Worm (Caenorhabditis elegans) whole organism, L4 larva: Measurements from ENCODE around the gene sri-34.
A peak's percentile ranks its signal among the peaks of the same experiment; 100 is the strongest.
"Not testable (repeated sequence)": the region's sequence is repeated elsewhere in the genome, so short reads cannot be mapped to it uniquely, and the experiment has no call there.

Experiments
- T20F7.1 ChIP-seq: fragments of 200-800 bp; sonication (Bioruptor generic); optimal IDR thresholded peaks from 2 replicates; lab custom pipeline; 2018; ENCODE audit warnings: mild to moderate bottlenecking, missing genetic modification characterization, missing compliant biosample characterization
- T26A8.4 ChIP-seq: fragments of 200-800 bp; sonication (Bioruptor generic); IDR thresholded peaks from 2 replicates; pipeline ENCODE4 v1.3.6; 2022; ENCODE audit warnings: missing genetic modification characterization, missing compliant biosample characterization
- Y75B8A.6 ChIP-seq: fragments of 200-800 bp; sonication (Bioruptor generic); IDR thresholded peaks from 2 replicates; pipeline ENCODE4 v1.3.6; 2022; ENCODE audit warnings: missing genetic modification reagents, missing genetic modification characterization, missing compliant biosample characterization
- ZK337.2 ChIP-seq: fragments of 200-800 bp; sonication (Bioruptor generic); IDR thresholded peaks from 2 replicates; pipeline ENCODE4 v1.3.6; 2022; ENCODE audit warnings: missing genetic modification reagents, missing genetic modification characterization, missing compliant biosample characterization
- aha-1 ChIP-seq: fragments of 150-350 bp; peaks from one replicate; lab custom pipeline; 2014; ENCODE audit warnings: missing biosample characterization, missing genetic modification characterization
- aly-2 ChIP-seq: sonication (generic microtip); optimal IDR thresholded peaks from 2 replicates; lab custom pipeline; 2018; ENCODE audit warnings: missing biosample characterization, missing genetic modification characterization
- ceh-20 ChIP-seq: fragments of 200-800 bp; sonication (Bioruptor generic); IDR thresholded peaks from 2 replicates; pipeline ENCODE4 v1.3.6; 2022; ENCODE audit warnings: missing genetic modification reagents, missing genetic modification characterization, missing compliant biosample characterization
- ceh-28 ChIP-seq: fragments of 150-350 bp; optimal IDR thresholded peaks from 2 replicates; lab custom pipeline; 2014; ENCODE audit warnings: missing biosample characterization, missing genetic modification reagents, missing genetic modification characterization
- dmd-6 ChIP-seq: fragments of 200-800 bp; sonication (Bioruptor generic); IDR thresholded peaks from 2 replicates; pipeline ENCODE4 v1.3.6; 2022; ENCODE audit warnings: missing genetic modification reagents, missing genetic modification characterization, missing compliant biosample characterization
- dmd-8 ChIP-seq: fragments of 200-800 bp; sonication (Bioruptor generic); IDR thresholded peaks from 2 replicates; pipeline ENCODE4 v1.3.6; 2022; ENCODE audit warnings: missing genetic modification characterization, missing compliant biosample characterization
- egl-27 ChIP-seq: sonication (generic microtip); optimal IDR thresholded peaks from 3 replicates; lab custom pipeline; 2017; ENCODE audit warnings: missing biosample characterization, missing genetic modification reagents, missing genetic modification characterization
- fos-1 ChIP-seq: fragments of 150-350 bp; optimal IDR thresholded peaks from 2 replicates; lab custom pipeline; 2014; ENCODE audit warnings: missing biosample characterization, missing genetic modification characterization
- hlh-11 ChIP-seq: fragments of 200-800 bp; sonication (Bioruptor generic); optimal IDR thresholded peaks from 2 replicates; lab custom pipeline; 2018; ENCODE audit warnings: mild to moderate bottlenecking, missing genetic modification characterization, missing compliant biosample characterization
- hlh-30 ChIP-seq: sonication (generic microtip); optimal IDR thresholded peaks from 2 replicates; lab custom pipeline; 2017; ENCODE audit warnings: antibody characterized with exemption, mild to moderate bottlenecking, missing genetic modification characterization, missing compliant biosample characterization; ENCODE audit not compliant: insufficient read depth
- hmg-1.1 ChIP-seq: fragments of 200-800 bp; sonication (Bioruptor generic); IDR thresholded peaks from 2 replicates; pipeline ENCODE4 v1.3.6; 2022; ENCODE audit warnings: missing genetic modification reagents, missing genetic modification characterization, missing compliant biosample characterization
- madf-9 ChIP-seq: fragments of 200-800 bp; sonication (Bioruptor generic); conservative IDR thresholded peaks from 2 replicates; pipeline ENCODE4 v1.3.6; 2022; ENCODE audit warnings: missing genetic modification reagents, missing genetic modification characterization, missing compliant biosample characterization
- mdt-29 ChIP-seq: fragments of 200-800 bp; sonication (Bioruptor generic); IDR thresholded peaks from 2 replicates; pipeline ENCODE4 v1.3.6; 2022; ENCODE audit warnings: missing genetic modification reagents, missing genetic modification characterization, missing compliant biosample characterization
- mxl-3 ChIP-seq: fragments of 200-800 bp; sonication (Bioruptor generic); optimal IDR thresholded peaks from 2 replicates; lab custom pipeline; 2018; ENCODE audit warnings: mild to moderate bottlenecking, missing genetic modification characterization, missing compliant biosample characterization
- nhr-10 ChIP-seq: fragments of 150-350 bp; optimal IDR thresholded peaks from 2 replicates; lab custom pipeline; 2014; ENCODE audit warnings: missing biosample characterization, missing genetic modification characterization
- nhr-102 ChIP-seq: sonication (generic microtip); optimal IDR thresholded peaks from 2 replicates; lab custom pipeline; 2016; ENCODE audit warnings: mild to moderate bottlenecking, missing genetic modification characterization, moderate library complexity, missing compliant biosample characterization
- nhr-111 ChIP-seq: fragments of 200-800 bp; sonication (Bioruptor generic); optimal IDR thresholded peaks from 2 replicates; lab custom pipeline; 2018; ENCODE audit warnings: mild to moderate bottlenecking, missing genetic modification characterization, missing compliant biosample characterization
- nhr-25 ChIP-seq: sonication (generic microtip); optimal IDR thresholded peaks from 2 replicates; lab custom pipeline; 2017; ENCODE audit warnings: missing genetic modification characterization, mild to moderate bottlenecking, missing compliant biosample characterization, antibody characterized with exemption, moderate library complexity, borderline replicate concordance; ENCODE audit not compliant: insufficient read depth
- nhr-28 ChIP-seq: fragments of 150-350 bp; optimal IDR thresholded peaks from 2 replicates; lab custom pipeline; 2014; ENCODE audit warnings: missing biosample characterization, missing genetic modification characterization
- nhr-41 ChIP-seq: fragments of 200-800 bp; sonication (Bioruptor generic); IDR thresholded peaks from 2 replicates; pipeline ENCODE4 v1.3.6; 2022; ENCODE audit warnings: missing genetic modification reagents, missing genetic modification characterization, missing compliant biosample characterization
- nhr-77 ChIP-seq: fragments of 150-350 bp; optimal IDR thresholded peaks from 2 replicates; lab custom pipeline; 2014; ENCODE audit warnings: missing biosample characterization, missing genetic modification characterization
- pqm-1 ChIP-seq: sonication (generic microtip); optimal IDR thresholded peaks from 2 replicates; lab custom pipeline; 2017; ENCODE audit warnings: missing biosample characterization, missing genetic modification characterization
- rbr-2 ChIP-seq: sonication (generic microtip); optimal IDR thresholded peaks from 2 replicates; lab custom pipeline; 2016; ENCODE audit warnings: missing genotype, missing genetic modification characterization, missing compliant biosample characterization
- saeg-2 ChIP-seq: fragments of 200-800 bp; sonication (Bioruptor generic); IDR thresholded peaks from 2 replicates; pipeline ENCODE4 v1.3.6; 2022; ENCODE audit warnings: missing genetic modification reagents, missing genetic modification characterization, missing compliant biosample characterization
- skn-1 ChIP-seq: fragments of 150-350 bp; optimal IDR thresholded peaks from 2 replicates; lab custom pipeline; 2014; ENCODE audit warnings: missing biosample characterization, missing genetic modification characterization
- unc-62 ChIP-seq, 3 experiments: fragments of 150-350 bp in 1 of 3; sonication (generic microtip); optimal IDR thresholded peaks in 2 of 3; peaks in 1 of 3; 1 replicate in 1 of 3; 2 replicates in 2 of 3; lab custom pipeline; 2014 to 2017; ENCODE audit warnings: missing biosample characterization in 3 of 3, missing genetic modification characterization in 3 of 3, missing genetic modification reagents in 3 of 3, missing genotype in 1 of 3
- vab-7 ChIP-seq: fragments of 200-800 bp; sonication (Bioruptor generic); IDR thresholded peaks from 2 replicates; pipeline ENCODE4 v1.3.6; 2022; ENCODE audit warnings: missing genetic modification reagents, missing genetic modification characterization, missing compliant biosample characterization
- zfp-2 ChIP-seq: sonication (generic microtip); optimal IDR thresholded peaks from 2 replicates; lab custom pipeline; 2016; ENCODE audit warnings: mild to moderate bottlenecking, missing genetic modification characterization, missing compliant biosample characterization
- zip-2 ChIP-seq: fragments of 150-350 bp; optimal IDR thresholded peaks from 2 replicates; lab custom pipeline; 2014; ENCODE audit warnings: missing biosample characterization, missing genetic modification characterization
- ztf-11 ChIP-seq: fragments of 150-350 bp; optimal IDR thresholded peaks from 2 replicates; lab custom pipeline; 2014; ENCODE audit warnings: missing biosample characterization, missing genetic modification characterization

sri-34 gene

DNA sequence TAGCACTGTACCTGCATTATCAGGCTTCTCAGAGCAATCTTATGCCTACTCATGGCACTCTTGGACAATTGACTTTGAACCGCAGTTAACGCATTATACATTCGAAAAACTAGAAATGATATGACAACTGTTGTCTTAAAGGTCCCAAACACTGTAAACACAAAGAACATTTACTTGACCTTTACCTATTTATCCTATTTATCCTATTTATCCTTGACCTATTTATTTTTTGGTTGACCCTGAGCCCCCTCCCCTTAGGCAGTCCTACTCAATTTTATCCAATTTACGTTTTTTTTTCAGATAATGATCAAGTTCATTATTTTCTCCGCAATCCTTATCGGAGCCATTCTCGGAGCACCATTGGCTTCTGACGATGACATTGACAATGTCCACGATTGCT lies 7.3 kb downstream of the sri-34 start, which contains the start of the genes T10D4.14 and T10D4.19:
Gene T10D4.14, minus strand, starts transcription at position 101 of the 400 bp plus-strand sequence.
Gene T10D4.19, plus strand, starts transcription at position 304 of the 400 bp plus-strand sequence.
- no peak for TF ChIP-seq hmg-1.1 (GFP tag; lab: Robert Waterston, UW)
- TF ChIP-seq T20F7.1 (GFP tag; lab: Kevin White, UChicago), result no peak
- TF ChIP-seq dmd-8, result no peak
- no peak for TF ChIP-seq madf-9 (GFP tag; lab: Robert Waterston, UW)
- no peak for TF ChIP-seq egl-27 (tag; lab: Kevin White, UChicago)
- no peak for TF ChIP-seq ceh-28 (tag; lab: Kevin White, UChicago)
- no peak for TF ChIP-seq mxl-3

DNA sequence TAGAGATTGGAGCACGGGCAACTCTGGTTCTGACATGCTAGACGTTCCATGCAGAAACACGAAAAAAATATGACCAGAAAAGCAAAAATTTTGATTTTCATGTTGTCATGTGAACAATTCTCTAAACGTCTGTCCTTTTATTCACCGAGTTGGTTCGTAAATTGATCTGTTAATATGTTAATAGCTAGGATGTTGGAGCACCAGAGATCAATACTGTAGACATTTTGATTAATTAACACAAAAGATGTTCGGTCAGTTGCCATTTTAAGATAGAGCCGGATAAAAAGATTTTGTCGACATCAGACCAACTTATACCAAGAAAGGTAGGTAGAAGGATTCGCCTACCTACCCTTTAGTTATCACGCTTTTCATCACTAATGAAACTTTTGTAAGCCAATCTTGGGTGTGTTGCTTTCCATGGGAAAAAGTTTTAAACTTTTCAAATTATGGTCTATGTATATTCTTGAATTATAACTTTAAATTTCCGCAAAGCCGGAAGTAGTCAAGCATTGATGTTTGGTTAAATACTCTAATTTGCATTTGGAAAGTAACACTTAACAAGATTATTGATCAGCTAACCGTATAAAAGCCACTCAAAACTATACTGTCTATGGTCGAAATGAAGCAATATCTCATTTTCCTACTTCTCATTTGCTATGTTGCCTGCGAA lies 9.2 kb downstream of the sri-34 start, which contains the start of the genes T10D4.11 and T10D4.1:
Gene T10D4.11, minus strand, starts transcription at position 101 of the 670 bp plus-strand sequence.
Gene T10D4.1, plus strand, starts transcription at position 620 of the 670 bp plus-strand sequence.
- TF ChIP-seq rbr-2 (tag; lab: Kevin White, UChicago) (no peak), unc-62 (GFP tag; optimal IDR thresholded peaks at IDR 0.05 in 1 of 2; lab: Kevin White, UChicago) (no peak), unc-62 (tag; optimal IDR thresholded peaks at IDR 0.05; lab: Kevin White, UChicago) (no peak), nhr-10 (tag; lab: Kevin White, UChicago) (no peak), zfp-2 (tag; lab: Kevin White, UChicago) (no peak), nhr-111 (GFP tag; lab: Kevin White, UChicago) (no peak), hlh-11 (tag; lab: Kevin White, UChicago) (no peak), aha-1 (tag; lab: Kevin White, UChicago) (peak; percentile 3)
- TF ChIP-seq, all 104 proteins: peak for 1

- TF ChIP-seq unc-62 (GFP tag; optimal IDR thresholded peaks at IDR 0.05 in 1 of 2; lab: Kevin White, UChicago), result peak in 1 of 2 experiments; percentile 92
- no peak for TF ChIP-seq unc-62 (tag; optimal IDR thresholded peaks at IDR 0.05; lab: Kevin White, UChicago)
- TF ChIP-seq hlh-30, result no peak
- no peak for TF ChIP-seq nhr-102 (tag; lab: Kevin White, UChicago)
- TF ChIP-seq, all 104 proteins: peak for 1
These were observed 10.5 kb downstream of the sri-34 start for ce11 chrII:3148404-3148803.

- TF ChIP-seq mdt-29 (GFP tag; lab: Robert Waterston, UW), result no peak
- no peak for TF ChIP-seq nhr-28 (tag; lab: Kevin White, UChicago)
- TF ChIP-seq unc-62 (GFP tag; optimal IDR thresholded peaks at IDR 0.05 in 1 of 2; lab: Kevin White, UChicago), result peak in 1 of 2 experiments; percentile 45
- no peak for TF ChIP-seq unc-62 (tag; optimal IDR thresholded peaks at IDR 0.05; lab: Kevin White, UChicago)
- no peak for TF ChIP-seq madf-9 (GFP tag; lab: Robert Waterston, UW)
These were observed 13.0 kb downstream of the sri-34 start, which contains the start of gene T10D4.15 for ce11 chrII:3145842-3146241. Gene T10D4.15 (plus strand): TSS chrII:3146142.

DNA sequence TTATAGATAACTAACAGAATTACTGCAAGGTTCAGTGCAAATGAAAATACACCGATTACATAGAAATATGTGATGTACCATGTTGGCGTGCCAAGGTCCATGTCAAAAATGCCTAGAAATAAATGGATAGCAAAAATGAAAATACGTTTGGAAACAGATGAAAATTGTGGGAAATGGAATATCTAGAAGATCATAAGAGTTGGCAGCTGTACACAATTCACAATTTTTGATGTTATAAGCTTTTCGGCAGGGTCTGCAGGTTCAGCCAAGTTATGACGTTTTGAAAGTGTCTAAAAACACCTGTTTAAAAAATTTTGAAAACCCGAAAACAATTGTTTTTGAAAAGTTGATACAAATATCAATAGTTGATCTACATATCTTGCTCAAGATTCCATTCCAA lies 14.3 kb downstream of the sri-34 start, which contains the start of gene sri-43:
Gene sri-43, minus strand, starts transcription at position 101 of the 400 bp plus-strand sequence.
- TF ChIP-seq nhr-111 (GFP tag; lab: Kevin White, UChicago); zfp-2 (tag; lab: Kevin White, UChicago); zip-2 (tag; lab: Kevin White, UChicago): not testable (repeated sequence)

DNA sequence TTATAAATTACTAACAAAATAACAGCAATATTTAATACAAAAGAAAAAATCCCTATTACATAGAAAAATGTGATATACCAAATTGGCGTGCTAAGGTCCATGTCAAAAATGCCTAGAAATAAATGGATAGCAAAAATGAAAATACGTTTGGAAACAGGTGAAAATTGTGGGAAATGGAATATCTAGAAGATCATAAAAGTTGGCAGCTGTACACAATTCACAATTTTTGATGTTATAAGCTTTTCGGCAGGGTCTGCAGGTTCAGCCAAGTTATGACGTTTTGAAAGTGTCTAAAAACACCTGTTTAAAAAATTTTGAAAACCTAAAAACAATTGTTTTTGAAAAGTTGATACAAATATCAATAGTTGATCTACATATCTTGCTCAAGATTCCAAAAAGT lies 16.0 kb downstream of the sri-34 start, which contains the start of gene sri-42:
Gene sri-42, minus strand, starts transcription at position 101 of the 400 bp plus-strand sequence.
- not testable (repeated sequence) for TF ChIP-seq T26A8.4 (GFP tag; lab: Robert Waterston, UW); ceh-28 (tag; lab: Kevin White, UChicago); vab-7

DNA sequence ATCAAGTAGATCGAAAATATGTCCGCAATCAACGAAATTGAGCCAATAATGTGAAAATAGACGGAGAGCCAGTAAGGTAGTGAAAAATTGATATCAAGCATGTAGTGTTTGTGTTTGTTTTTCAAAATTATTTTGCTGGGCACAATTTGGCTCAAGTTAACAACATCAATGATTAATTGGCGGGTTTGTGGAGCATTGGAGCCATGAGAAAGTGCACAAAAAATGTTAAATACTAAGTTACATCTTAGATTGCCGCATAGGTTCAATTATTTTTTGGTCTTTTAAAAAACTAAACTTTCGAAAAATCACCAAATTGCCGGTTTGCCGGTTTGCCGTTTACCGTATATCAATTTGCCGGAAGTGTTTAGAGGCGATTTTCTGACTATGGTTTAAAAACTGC lies 21.1 kb downstream of the sri-34 start, which contains the start of gene sri-54:
Gene sri-54, minus strand, starts transcription at position 101 of the 400 bp plus-strand sequence.
- TF ChIP-seq nhr-102 (tag; lab: Kevin White, UChicago) (no peak), Y75B8A.6 (GFP tag; lab: Robert Waterston, UW) (no peak)

DNA sequence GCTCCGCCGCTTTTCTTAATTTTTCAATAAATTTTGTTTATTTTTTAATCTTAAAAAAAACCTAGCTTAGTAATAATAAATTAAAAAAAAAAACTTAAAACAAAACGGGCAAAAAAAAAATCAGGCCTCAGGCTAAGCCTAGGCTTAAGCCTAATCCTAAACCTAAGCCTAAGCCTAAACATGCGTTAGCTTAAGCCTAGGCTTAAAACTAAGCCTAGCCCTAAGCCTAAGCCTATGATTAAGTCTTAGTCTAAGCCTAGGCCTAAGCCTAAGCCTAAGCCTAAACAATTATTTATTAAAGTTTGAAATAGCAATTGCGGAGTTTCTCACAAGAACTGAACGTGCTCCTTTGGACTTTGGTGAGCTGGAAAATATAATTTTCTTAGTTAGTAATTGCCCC lies 23.6 kb downstream of the sri-34 start:
- TF ChIP-seq fos-1 (tag; lab: Kevin White, UChicago), result no peak
- no peak for TF ChIP-seq nhr-41 (GFP tag; lab: Robert Waterston, UW)
- TF ChIP-seq ztf-11 (tag; lab: Kevin White, UChicago), result no peak
- TF ChIP-seq aly-2, result no peak
- TF ChIP-seq nhr-102 (tag; lab: Kevin White, UChicago), result no peak
- TF ChIP-seq nhr-77 (tag; lab: Kevin White, UChicago), result no peak
- TF ChIP-seq nhr-25, result no peak
- TF ChIP-seq dmd-6 (GFP tag; lab: Robert Waterston, UW), result no peak
- no peak for TF ChIP-seq ZK337.2 (GFP tag; lab: Robert Waterston, UW)
- no peak for TF ChIP-seq pqm-1 (tag; lab: Kevin White, UChicago)
- no peak for TF ChIP-seq skn-1
- TF ChIP-seq ceh-20, result no peak
- TF ChIP-seq saeg-2, result no peak
